Worm (Caenorhabditis elegans) whole organism, mixed stage, embryonic: ENCODE results near the gene Y82E9BR.10.
"Not testable (repeated sequence)": the region's sequence is repeated elsewhere in the genome, so short reads cannot be mapped to it uniquely, and the experiment has no call there.

Experiments used
- M03D4.4 ChIP-seq: sonication (generic microtip); optimal IDR thresholded peaks from 2 replicates; lab custom pipeline; 2017; ENCODE audit warnings: mild to moderate bottlenecking, missing genetic modification characterization, missing compliant biosample characterization
- blmp-1 ChIP-seq: fragments of 150-350 bp; optimal IDR thresholded peaks from 2 replicates; lab custom pipeline; 2014; ENCODE audit warnings: missing biosample characterization, missing genetic modification characterization
- ceh-83 ChIP-seq: fragments of 200-800 bp; sonication (Bioruptor generic); optimal IDR thresholded peaks from 2 replicates; lab custom pipeline; 2018; ENCODE audit warnings: mild to moderate bottlenecking, missing genetic modification characterization, missing compliant biosample characterization
- cnd-1 ChIP-seq: fragments of 200-800 bp; sonication (Bioruptor generic); optimal IDR thresholded peaks from 2 replicates; lab custom pipeline; 2018; ENCODE audit warnings: mild to moderate bottlenecking, missing genetic modification characterization, missing compliant biosample characterization
- drap-1 ChIP-seq: fragments of 200-800 bp; sonication (Bioruptor generic); optimal IDR thresholded peaks from 3 replicates; lab custom pipeline; 2018; ENCODE audit warnings: mild to moderate bottlenecking, missing genetic modification characterization, missing compliant biosample characterization
- elt-3 ChIP-seq: fragments of 150-350 bp; optimal IDR thresholded peaks from 2 replicates; lab custom pipeline; 2014; ENCODE audit warnings: missing biosample characterization, missing genetic modification characterization
- flh-1 ChIP-seq: fragments of 200-800 bp; sonication (Bioruptor generic); optimal IDR thresholded peaks from 2 replicates; lab custom pipeline; 2018; ENCODE audit warnings: mild to moderate bottlenecking, missing genetic modification characterization, moderate library complexity, missing compliant biosample characterization
- ham-2 ChIP-seq: fragments of 200-800 bp; sonication (Bioruptor generic); optimal IDR thresholded peaks from 2 replicates; lab custom pipeline; 2018; ENCODE audit warnings: mild to moderate bottlenecking, missing genetic modification characterization, missing compliant biosample characterization
- hlh-1 ChIP-seq: fragments of 150-350 bp; optimal IDR thresholded peaks from 2 replicates; lab custom pipeline; 2014; ENCODE audit warnings: missing biosample characterization, missing genetic modification reagents, missing genetic modification characterization
- lin-13 ChIP-seq: fragments of 150-350 bp; optimal IDR thresholded peaks from 2 replicates; lab custom pipeline; 2014; ENCODE audit warnings: missing biosample characterization, missing genetic modification characterization
- lin-32 ChIP-seq: fragments of 200-800 bp; sonication (Bioruptor generic); optimal IDR thresholded peaks from 2 replicates; lab custom pipeline; 2018; ENCODE audit warnings: mild to moderate bottlenecking, missing genetic modification characterization, missing compliant biosample characterization
- mep-1 ChIP-seq: fragments of 150-350 bp; optimal IDR thresholded peaks from 2 replicates; lab custom pipeline; 2017; ENCODE audit warnings: missing biosample characterization, missing genetic modification reagents, missing genetic modification characterization, inconsistent platforms
- mls-2 ChIP-seq: sonication (generic microtip); optimal IDR thresholded peaks from 2 replicates; lab custom pipeline; 2016; ENCODE audit warnings: mild to moderate bottlenecking, missing genetic modification characterization, moderate library complexity, missing compliant biosample characterization
- nhr-12 ChIP-seq: fragments of 150-350 bp; optimal IDR thresholded peaks from 2 replicates; lab custom pipeline; 2014; ENCODE audit warnings: missing biosample characterization, missing genetic modification characterization
- nhr-28 ChIP-seq: fragments of 150-350 bp; optimal IDR thresholded peaks from 2 replicates; lab custom pipeline; 2014; ENCODE audit warnings: missing biosample characterization, missing genetic modification characterization
- nhr-76 ChIP-seq: sonication (generic microtip); optimal IDR thresholded peaks from 2 replicates; lab custom pipeline; 2017; ENCODE audit warnings: missing biosample characterization, missing genetic modification characterization
- pha-4 ChIP-seq: fragments of 150-350 bp; optimal IDR thresholded peaks from 2 replicates; lab custom pipeline; 2018; ENCODE audit warnings: missing biosample characterization, missing genetic modification reagents, missing genetic modification characterization
- sem-2 ChIP-seq: fragments of 200-800 bp; sonication (Bioruptor generic); optimal IDR thresholded peaks from 2 replicates; lab custom pipeline; 2018; ENCODE audit warnings: mild to moderate bottlenecking, missing genetic modification characterization, missing compliant biosample characterization
- snpc-4 ChIP-seq: fragments of 150-350 bp; optimal IDR thresholded peaks from 2 replicates; lab custom pipeline; 2014; ENCODE audit warnings: missing biosample characterization, missing genetic modification characterization
- sptf-1 ChIP-seq: sonication (generic microtip); optimal IDR thresholded peaks from 2 replicates; lab custom pipeline; 2017; ENCODE audit warnings: mild to moderate bottlenecking, missing genetic modification characterization, moderate library complexity, missing compliant biosample characterization
- tbx-8 ChIP-seq: fragments of 200-800 bp; sonication (Bioruptor generic); optimal IDR thresholded peaks from 2 replicates; lab custom pipeline; 2018; ENCODE audit warnings: mild to moderate bottlenecking, missing genetic modification characterization, moderate library complexity, missing compliant biosample characterization
- unc-120 ChIP-seq: sonication (generic microtip); optimal IDR thresholded peaks from 2 replicates; lab custom pipeline; 2017; ENCODE audit warnings: missing genetic modification characterization, missing compliant biosample characterization; ENCODE audit not compliant: poor library complexity, severe bottlenecking
- unc-62 ChIP-seq: fragments of 150-350 bp; optimal IDR thresholded peaks from 2 replicates; lab custom pipeline; 2014; ENCODE audit warnings: missing biosample characterization, missing genetic modification reagents, missing genetic modification characterization
- zip-8 ChIP-seq: fragments of 150-350 bp; optimal IDR thresholded peaks from 2 replicates; lab custom pipeline; 2014; ENCODE audit warnings: missing biosample characterization, missing genetic modification characterization
- ztf-11 ChIP-seq: fragments of 150-350 bp; optimal IDR thresholded peaks from 2 replicates; lab custom pipeline; 2014; ENCODE audit warnings: missing biosample characterization, missing genetic modification characterization

Y82E9BR.10 gene

DNA sequence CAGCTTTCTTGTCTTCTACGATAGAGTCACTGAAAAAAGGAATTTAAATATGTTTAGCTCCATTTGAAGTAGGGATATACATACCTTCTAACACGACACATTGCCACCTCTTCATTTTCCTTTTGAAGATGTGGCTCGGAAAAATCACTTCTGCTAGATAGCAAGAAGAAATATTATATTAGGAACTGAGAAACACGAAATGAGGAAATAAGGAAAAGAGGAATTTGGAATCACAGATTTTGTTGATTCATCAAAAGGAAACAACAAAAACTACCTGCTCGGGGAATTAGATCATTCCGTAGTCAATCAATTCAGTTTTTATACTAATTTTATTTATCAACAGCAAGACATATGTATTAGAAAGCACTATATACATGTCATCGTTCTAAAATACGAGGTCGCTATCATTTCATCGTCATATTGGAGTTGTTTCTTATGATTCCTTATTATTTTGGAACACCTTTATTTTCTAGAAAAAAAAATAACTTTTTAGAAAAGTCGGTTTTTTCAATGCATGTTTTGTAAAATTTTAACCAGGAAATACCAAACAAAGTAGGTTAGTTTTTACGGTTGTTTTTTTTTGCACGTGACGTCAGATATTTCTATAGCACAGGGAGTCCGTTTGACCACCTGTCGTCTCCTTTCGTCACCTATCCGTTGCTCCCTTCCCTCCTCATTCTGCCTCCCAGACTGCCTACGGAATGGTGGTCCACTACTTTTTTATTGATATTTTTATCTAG, 5.3 kb upstream of the Y82E9BR.10 start, which contains the start of the genes pals-21 and Y82E9BR.6:
Gene pals-21, minus strand, starts transcription at position 101 of the 740 bp plus-strand sequence.
Gene Y82E9BR.6, plus strand, starts transcription at position 690 of the 740 bp plus-strand sequence.
- TF ChIP-seq hlh-1 (peak; percentile 75), cnd-1 (tag; lab: Kevin White, UChicago) (no peak)
- TF ChIP-seq, all 35 proteins: peak for 1

DNA sequence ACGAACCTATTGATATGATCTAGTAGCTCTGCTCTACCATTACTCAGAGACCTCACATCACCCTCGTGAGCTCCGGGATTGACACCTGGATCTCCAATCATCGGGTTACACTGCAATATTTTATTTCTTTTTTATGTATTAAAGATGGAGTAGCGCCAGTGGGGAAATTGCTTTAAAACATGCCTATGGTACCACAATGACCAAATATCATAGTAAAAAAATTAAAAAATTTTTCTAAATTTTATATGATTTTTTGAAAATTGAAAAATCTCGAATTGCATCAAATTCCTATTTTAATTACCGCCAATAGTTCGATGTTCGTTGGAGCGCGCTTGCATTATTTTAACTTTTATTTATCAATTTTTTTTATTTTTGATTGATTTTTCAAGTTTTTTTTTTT, 2.5 kb upstream of the Y82E9BR.10 start, which contains the start of gene pals-40:
Gene pals-40, minus strand, starts transcription at position 101 of the 400 bp plus-strand sequence.
- not testable (repeated sequence) for TF ChIP-seq zip-8, nhr-28, nhr-76 (tag; lab: Kevin White, UChicago)

DNA sequence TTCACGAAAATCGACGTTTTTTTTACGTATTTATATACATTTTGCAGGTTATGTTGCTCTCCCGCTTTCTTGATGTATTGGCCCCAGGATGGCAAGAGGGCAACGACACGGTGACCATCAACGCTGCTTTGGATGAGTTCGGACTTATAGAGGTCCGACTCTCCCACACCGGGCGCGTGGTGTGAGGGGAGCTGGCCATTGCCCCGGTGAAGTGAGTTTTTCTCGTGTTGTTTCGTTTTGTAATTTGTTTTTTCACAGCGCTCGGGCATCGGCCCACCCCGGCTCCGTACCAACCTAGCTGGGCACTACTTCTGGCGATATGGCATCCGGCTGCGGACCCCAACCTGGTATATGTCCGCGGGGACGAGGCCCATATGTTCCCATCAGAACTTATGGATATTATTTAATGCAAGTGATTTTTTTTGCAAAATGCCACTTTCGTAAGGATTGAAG, 1.0 kb downstream of the Y82E9BR.10 start, which contains the start of gene Y82E9BR.20:
Gene Y82E9BR.20, plus strand, starts transcription at position 51 of the 453 bp plus-strand sequence.
- TF ChIP-seq nhr-28 (tag; lab: Kevin White, UChicago) (no peak), hlh-1 (no peak), tbx-8 (GFP tag; lab: Kevin White, UChicago) (no peak), ham-2 (GFP tag; lab: Kevin White, UChicago) (no peak), snpc-4 (tag; lab: Kevin White, UChicago) (no peak), nhr-76 (tag; lab: Kevin White, UChicago) (no peak)
- TF ChIP-seq, all 35 proteins: peak for 0

ce11 chrIII:1372563-1372962, 2.8 kb downstream of the Y82E9BR.10 start:
- no peak for TF ChIP-seq sptf-1
- peak; percentile 82 for TF ChIP-seq hlh-1
- no peak for TF ChIP-seq unc-62 (GFP tag; lab: Kevin White, UChicago)
- no peak for TF ChIP-seq cnd-1 (tag; lab: Kevin White, UChicago)
- TF ChIP-seq sem-2 (GFP tag; lab: Kevin White, UChicago) = no peak

DNA sequence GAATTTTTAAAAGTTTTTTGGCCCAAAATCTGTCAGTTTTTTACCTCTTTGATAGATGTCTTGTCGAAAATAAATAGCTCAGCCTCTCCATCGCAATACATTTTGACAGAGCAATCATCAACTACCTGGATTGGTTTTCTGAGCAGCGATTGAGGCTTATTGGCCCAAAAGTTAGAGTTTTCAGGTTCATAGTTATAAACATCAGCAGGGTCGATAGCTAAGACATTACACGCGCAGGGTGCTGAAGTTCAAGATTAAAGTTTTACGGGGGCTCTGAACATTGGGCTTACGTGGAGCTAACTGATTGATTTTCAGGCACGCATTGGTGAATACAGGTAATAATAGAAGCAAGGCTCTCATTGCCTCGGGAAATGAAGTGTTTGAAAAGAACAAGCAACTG, 15.7 kb downstream of the Y82E9BR.10 start, which contains the start of gene Y82E9BR.9:
Gene Y82E9BR.9, minus strand, starts transcription at position 101 of the 400 bp plus-strand sequence.
- TF ChIP-seq ztf-11 (tag; lab: Kevin White, UChicago) (no peak), ham-2 (GFP tag; lab: Kevin White, UChicago) (no peak), flh-1 (no peak), pha-4 (no peak), nhr-28 (tag; lab: Kevin White, UChicago) (no peak), nhr-76 (tag; lab: Kevin White, UChicago) (no peak), elt-3 (tag; lab: Kevin White, UChicago) (no peak), mls-2 (tag; lab: Kevin White, UChicago) (no peak)

ce11 chrIII:1357973-1358372, 17.4 kb downstream of the Y82E9BR.10 start, which contains the start of gene Y82E9BR.8:
Gene Y82E9BR.8, minus strand, starts transcription at chrIII:1358073.
- not testable (repeated sequence) for TF ChIP-seq snpc-4 (tag; lab: Kevin White, UChicago); M03D4.4; cnd-1 (tag; lab: Kevin White, UChicago)

DNA sequence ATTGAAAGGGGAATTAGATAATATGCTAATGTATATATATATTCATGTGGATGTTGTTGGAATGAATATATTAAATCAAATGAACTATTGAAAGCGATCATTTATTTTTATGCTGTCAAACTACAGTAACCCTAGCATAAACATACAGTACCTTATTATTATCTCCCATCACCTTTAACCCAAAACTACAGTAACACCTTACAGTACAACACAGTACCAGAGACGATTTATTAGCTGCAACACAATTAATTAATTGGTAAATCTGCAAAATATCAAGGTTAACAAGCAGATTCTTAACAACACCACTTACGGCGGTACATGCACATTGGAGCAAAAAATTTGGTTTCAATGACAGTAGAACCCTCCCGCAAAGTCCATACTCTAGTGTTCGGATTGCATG, 20.1 kb downstream of the Y82E9BR.10 start, which contains the start of gene Y82E9BL.1:
Gene Y82E9BL.1, minus strand, starts transcription at position 101 of the 400 bp plus-strand sequence.
- TF ChIP-seq lin-32 (GFP tag; lab: Kevin White, UChicago) = no peak
- TF ChIP-seq blmp-1 (tag; lab: Kevin White, UChicago) = no peak

ce11 chrIII:1354523-1354922, 20.9 kb downstream of the Y82E9BR.10 start:
- TF ChIP-seq mls-2 (tag; lab: Kevin White, UChicago) (no peak), lin-32 (GFP tag; lab: Kevin White, UChicago) (no peak), ztf-11 (tag; lab: Kevin White, UChicago) (no peak), nhr-12 (no peak), ceh-83 (GFP tag; lab: Kevin White, UChicago) (no peak), lin-13 (tag; lab: Kevin White, UChicago) (no peak), unc-120 (no peak), ham-2 (GFP tag; lab: Kevin White, UChicago) (no peak), drap-1 (GFP tag; lab: Kevin White, UChicago) (no peak), sptf-1 (no peak), nhr-28 (tag; lab: Kevin White, UChicago) (no peak), hlh-1 (no peak), mep-1 (tag; lab: Kevin White, UChicago) (no peak), flh-1 (no peak)
